Fruit fly (Drosophila melanogaster) whole organism, embryonic: Measurements from ENCODE around the gene Hap40.
A peak's percentile ranks its signal among the peaks of the same experiment; 100 is the strongest.

Experiments
- Adf1 ChIP-seq: fragments of 200-800 bp; sonication (Bioruptor generic); IDR thresholded peaks from 2 replicates; pipeline ENCODE4 v1.3.6; 2022; ENCODE audit warnings: missing biosample characterization, missing genetic modification characterization
- Antp ChIP-seq: fragments of 200-800 bp; sonication (Bioruptor generic); optimal IDR thresholded peaks from 3 replicates; lab custom pipeline; 2016; ENCODE audit warnings: missing biosample characterization, missing genetic modification characterization
- Bteb2 ChIP-seq: fragments of 200-800 bp; sonication (Bioruptor generic); optimal IDR thresholded peaks from 2 replicates; lab custom pipeline; 2016; ENCODE audit warnings: missing biosample characterization, missing genetic modification characterization
- CG10431 ChIP-seq: fragments of 200-800 bp; sonication (Bioruptor generic); optimal IDR thresholded peaks from 3 replicates; lab custom pipeline; 2018; ENCODE audit warnings: missing biosample characterization, mild to moderate bottlenecking, missing genetic modification characterization
- CG11695 ChIP-seq: fragments of 200-800 bp; sonication (Bioruptor generic); IDR thresholded peaks from 3 replicates; pipeline ENCODE4 v1.3.6; 2022; ENCODE audit warnings: missing biosample characterization, missing genetic modification characterization
- CG11696 ChIP-seq: fragments of 200-800 bp; sonication (Bioruptor generic); IDR thresholded peaks from 2 replicates; pipeline ENCODE4 v1.3.6; 2022; ENCODE audit warnings: missing biosample characterization, missing genetic modification characterization
- CG13624 ChIP-seq: fragments of 200-800 bp; sonication (Bioruptor generic); optimal IDR thresholded peaks from 2 replicates; lab custom pipeline; 2016; ENCODE audit warnings: missing biosample characterization, missing genetic modification characterization
- CG31365 ChIP-seq: fragments of 200-800 bp; sonication (Bioruptor generic); optimal IDR thresholded peaks from 2 replicates; lab custom pipeline; 2018; ENCODE audit warnings: missing biosample characterization, mild to moderate bottlenecking, missing genetic modification characterization
- CG43689 ChIP-seq: fragments of 200-800 bp; sonication (Bioruptor generic); IDR thresholded peaks from 2 replicates; pipeline ENCODE4 v1.3.6; 2022; ENCODE audit warnings: missing biosample characterization, missing genetic modification characterization
- CG7745 ChIP-seq: fragments of 200-800 bp; sonication (Bioruptor generic); optimal IDR thresholded peaks from 2 replicates; lab custom pipeline; 2018; ENCODE audit warnings: missing biosample characterization, mild to moderate bottlenecking, missing genetic modification characterization, moderate library complexity
- CG7987 ChIP-seq: fragments of 200-800 bp; sonication (Bioruptor generic); optimal IDR thresholded peaks from 2 replicates; lab custom pipeline; 2018; ENCODE audit warnings: missing biosample characterization, mild to moderate bottlenecking, missing genetic modification characterization, moderate library complexity
- CG8281 ChIP-seq: fragments of 200-800 bp; sonication (Bioruptor generic); optimal IDR thresholded peaks from 2 replicates; lab custom pipeline; 2018; ENCODE audit warnings: missing biosample characterization, mild to moderate bottlenecking, missing genetic modification characterization, moderate library complexity
- CG8478 ChIP-seq: fragments of >200 bp; optimal IDR thresholded peaks from 2 replicates; lab custom pipeline; 2018
- CG8924 ChIP-seq: fragments of 200-800 bp; optimal IDR thresholded peaks from 3 replicates; lab custom pipeline; 2019; ENCODE audit warnings: missing biosample characterization, mild to moderate bottlenecking, missing genetic modification characterization, moderate library complexity
- CG9215 ChIP-seq: fragments of 200-800 bp; sonication (Bioruptor generic); IDR thresholded peaks from 2 replicates; pipeline ENCODE4 v1.3.6; 2022; ENCODE audit warnings: missing biosample characterization, missing genetic modification characterization
- CG9727 ChIP-seq: fragments of 200-800 bp; sonication (Bioruptor generic); optimal IDR thresholded peaks from 3 replicates; lab custom pipeline; 2017; ENCODE audit warnings: missing biosample characterization, mild to moderate bottlenecking, missing genetic modification characterization
- CG9876 ChIP-seq: fragments of 200-800 bp; sonication (Bioruptor generic); optimal IDR thresholded peaks from 2 replicates; lab custom pipeline; 2016; ENCODE audit warnings: missing biosample characterization, missing genetic modification characterization
- CkIIα-i1 ChIP-seq: fragments of 200-800 bp; sonication (Bioruptor generic); IDR thresholded peaks from 2 replicates; pipeline ENCODE4 v1.3.6; 2022; ENCODE audit warnings: missing biosample characterization, missing genetic modification characterization
- Deaf1 ChIP-seq: fragments of 200-800 bp; optimal IDR thresholded peaks from 3 replicates; lab custom pipeline; 2019; ENCODE audit warnings: missing biosample characterization, mild to moderate bottlenecking, missing genetic modification characterization, moderate library complexity
- Dfd ChIP-seq, 2 experiments: fragments of >200 bp; optimal IDR thresholded peaks; 2 replicates each; lab custom pipeline; 2017; ENCODE audit warnings: missing biosample characterization in 2 of 2, missing genetic modification characterization in 2 of 2
- Elba2 ChIP-seq: fragments of 200-800 bp; sonication (Bioruptor generic); optimal IDR thresholded peaks from 3 replicates; lab custom pipeline; 2016; ENCODE audit warnings: missing biosample characterization, missing genetic modification characterization
- HLH4C ChIP-seq: fragments of 200-800 bp; sonication (Bioruptor generic); IDR thresholded peaks from 3 replicates; pipeline ENCODE4 v1.3.6; 2022; ENCODE audit warnings: missing biosample characterization, missing genetic modification characterization; ENCODE audit not compliant: partially characterized antibody
- HmgD ChIP-seq: fragments of 200-800 bp; sonication (Bioruptor generic); optimal IDR thresholded peaks from 3 replicates; lab custom pipeline; 2016; ENCODE audit warnings: missing biosample characterization, missing genetic modification characterization
- Pdp1 ChIP-seq, 2 experiments: fragments of 200-800 bp; sonication (Bioruptor generic); optimal IDR thresholded peaks; 3 replicates each; lab custom pipeline; 2016; ENCODE audit warnings: missing biosample characterization in 2 of 2, missing genetic modification characterization in 2 of 2, mild to moderate bottlenecking in 1 of 2, moderate library complexity in 1 of 2
- al ChIP-seq: fragments of 200-800 bp; sonication (Bioruptor generic); IDR thresholded peaks from 2 replicates; pipeline ENCODE4 v1.3.6; 2022; ENCODE audit warnings: missing biosample characterization, missing genetic modification characterization
- btn ChIP-seq: fragments of 200-800 bp; sonication (Bioruptor generic); optimal IDR thresholded peaks from 2 replicates; lab custom pipeline; 2016; ENCODE audit warnings: missing biosample characterization, missing genetic modification characterization
- caup ChIP-seq: fragments of 200-800 bp; sonication (Bioruptor generic); optimal IDR thresholded peaks from 3 replicates; lab custom pipeline; 2017; ENCODE audit warnings: missing biosample characterization, mild to moderate bottlenecking, missing genetic modification characterization, moderate library complexity; ENCODE audit not compliant: severe bottlenecking
- chm ChIP-seq: fragments of 200-800 bp; sonication (Bioruptor generic); IDR thresholded peaks from 2 replicates; pipeline ENCODE4 v1.3.6; 2022; ENCODE audit warnings: missing biosample characterization, missing genetic modification characterization
- cwo ChIP-seq: fragments of 200-800 bp; sonication (Bioruptor generic); optimal IDR thresholded peaks from 3 replicates; lab custom pipeline; 2017; ENCODE audit warnings: missing biosample characterization, missing genetic modification characterization, mild to moderate bottlenecking, moderate library complexity, missing genetic modification reagents
- exex ChIP-seq: fragments of 200-800 bp; sonication (Bioruptor generic); optimal IDR thresholded peaks from 4 replicates; lab custom pipeline; 2018; ENCODE audit warnings: missing biosample characterization, mild to moderate bottlenecking, missing genetic modification characterization, moderate library complexity
- gce ChIP-seq: fragments of 200-800 bp; sonication (Bioruptor generic); IDR thresholded peaks from 3 replicates; pipeline ENCODE4 v1.3.6; 2022; ENCODE audit warnings: missing biosample characterization, missing genetic modification characterization
- gcm ChIP-seq: fragments of 200-800 bp; sonication (Bioruptor generic); optimal IDR thresholded peaks from 2 replicates; lab custom pipeline; 2019; ENCODE audit warnings: missing biosample characterization, mild to moderate bottlenecking, missing genetic modification characterization, moderate library complexity
- gt ChIP-seq: fragments of 200-800 bp; sonication (Bioruptor generic); IDR thresholded peaks from 2 replicates; pipeline ENCODE4 v1.3.6; 2022; ENCODE audit warnings: missing biosample characterization, missing genetic modification characterization
- h ChIP-seq: fragments of >200 bp; optimal IDR thresholded peaks from 2 replicates; lab custom pipeline; 2017
- ham ChIP-seq: fragments of 200-800 bp; sonication (Bioruptor generic); IDR thresholded peaks from 2 replicates; pipeline ENCODE4 v1.3.6; 2022; ENCODE audit warnings: missing biosample characterization, missing genetic modification characterization
- klu ChIP-seq: fragments of 200-800 bp; sonication (Bioruptor generic); IDR thresholded peaks from 2 replicates; pipeline ENCODE4 v1.3.6; 2022; ENCODE audit warnings: missing biosample characterization, missing genetic modification characterization
- lab ChIP-seq: fragments of 200-800 bp; sonication (Bioruptor generic); optimal IDR thresholded peaks from 3 replicates; lab custom pipeline; 2017; ENCODE audit warnings: missing biosample characterization, missing genetic modification characterization, mild to moderate bottlenecking, moderate library complexity, missing genetic modification reagents
- mirr ChIP-seq: fragments of 200-800 bp; sonication (Bioruptor generic); optimal IDR thresholded peaks from 3 replicates; lab custom pipeline; 2018; ENCODE audit warnings: missing biosample characterization, mild to moderate bottlenecking, missing genetic modification characterization
- nom ChIP-seq: fragments of 200-800 bp; sonication (Bioruptor generic); optimal IDR thresholded peaks from 2 replicates; lab custom pipeline; 2017; ENCODE audit warnings: missing biosample characterization, missing genetic modification characterization, mild to moderate bottlenecking, moderate library complexity, missing genetic modification reagents
- phol ChIP-seq: fragments of 200-800 bp; sonication (Bioruptor generic); optimal IDR thresholded peaks from 3 replicates; lab custom pipeline; 2018; ENCODE audit warnings: missing biosample characterization, mild to moderate bottlenecking, missing genetic modification characterization, moderate library complexity
- prd ChIP-seq, 3 experiments: fragments of >200 bp in 2 of 3; fragments of 200-800 bp in 1 of 3; sonication (Bioruptor generic) in 1 of 3; optimal IDR thresholded peaks in 2 of 3; IDR thresholded peaks in 1 of 3; 2 replicates in 2 of 3; 3 replicates in 1 of 3; pipeline versions ENCODE4 v1.3.6 to Lab custom; 2017 to 2022; ENCODE audit warnings: missing biosample characterization in 1 of 3, missing genetic modification characterization in 1 of 3
- repo ChIP-seq: fragments of 200-800 bp; sonication (Bioruptor generic); optimal IDR thresholded peaks from 2 replicates; lab custom pipeline; 2016; ENCODE audit warnings: missing biosample characterization, missing genetic modification characterization
- run ChIP-seq: fragments of 200-800 bp; sonication (Bioruptor generic); optimal IDR thresholded peaks from 3 replicates; lab custom pipeline; 2018; ENCODE audit warnings: missing biosample characterization, mild to moderate bottlenecking, missing genetic modification characterization
- sens ChIP-seq: fragments of 200-800 bp; sonication (Bioruptor generic); peaks from one replicate; lab custom pipeline; 2016; ENCODE audit warnings: missing biosample characterization, missing genetic modification characterization
- sqz ChIP-seq: fragments of 200-800 bp; sonication (Bioruptor generic); optimal IDR thresholded peaks from 3 replicates; lab custom pipeline; 2018; ENCODE audit warnings: missing biosample characterization, mild to moderate bottlenecking, missing genetic modification characterization
- tna ChIP-seq: fragments of 200-800 bp; sonication (Bioruptor generic); IDR thresholded peaks from 2 replicates; pipeline ENCODE4 v1.3.6; 2022; ENCODE audit warnings: missing biosample characterization, missing genetic modification characterization; ENCODE audit not compliant: partially characterized antibody
- toy ChIP-seq: fragments of 200-800 bp; sonication (Bioruptor generic); IDR thresholded peaks from 2 replicates; pipeline ENCODE4 v1.3.6; 2022; ENCODE audit warnings: missing biosample characterization, missing genetic modification characterization
- trh ChIP-seq: fragments of 200-800 bp; sonication (Bioruptor generic); optimal IDR thresholded peaks from 2 replicates; lab custom pipeline; 2016; ENCODE audit warnings: missing biosample characterization, missing genetic modification characterization
- tup ChIP-seq: fragments of 200-800 bp; sonication (Bioruptor generic); optimal IDR thresholded peaks from 2 replicates; lab custom pipeline; 2016; ENCODE audit warnings: missing biosample characterization, mild to moderate bottlenecking, missing genetic modification characterization, moderate library complexity
- zen ChIP-seq: fragments of 200-800 bp; sonication (Bioruptor generic); optimal IDR thresholded peaks from 3 replicates; lab custom pipeline; 2018; ENCODE audit warnings: missing biosample characterization, mild to moderate bottlenecking, missing genetic modification characterization, moderate library complexity

Hap40 gene

DNA sequence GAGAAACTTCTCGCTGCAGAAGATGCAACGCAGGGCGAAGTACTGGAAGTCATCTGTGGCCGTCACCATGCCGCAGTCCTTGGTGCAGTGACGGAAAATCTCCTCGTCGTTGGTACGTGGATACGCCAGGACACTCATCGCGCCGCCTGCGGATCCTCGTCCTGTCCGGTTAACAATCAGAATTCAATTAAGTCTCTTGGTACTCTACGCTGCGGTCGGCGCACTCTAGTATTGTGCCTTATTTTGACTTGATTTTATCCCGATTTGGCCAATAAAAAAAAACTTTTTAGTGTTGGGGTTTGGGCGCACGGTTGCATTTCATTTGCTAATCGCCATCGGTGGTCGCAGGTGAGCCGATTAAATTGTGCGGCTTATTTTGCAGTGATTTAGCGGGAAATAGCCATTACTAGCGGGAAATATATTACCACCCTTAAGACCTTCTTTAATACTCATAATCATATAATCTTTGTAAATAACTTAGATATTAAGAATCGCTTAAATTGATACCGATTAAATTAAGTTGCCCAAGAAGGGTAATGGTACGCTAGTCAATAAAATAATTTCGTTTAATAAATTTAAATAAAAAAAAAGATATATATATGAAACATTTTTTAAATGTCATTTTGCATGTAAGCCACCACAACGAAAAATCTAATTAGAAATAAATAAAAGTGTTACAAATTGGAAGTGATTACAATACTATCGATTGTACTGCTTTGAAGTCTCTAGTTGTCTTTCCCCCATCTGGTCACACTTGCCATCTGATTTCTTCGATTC lies 42.2 kb downstream of the Hap40 start, which contains the start of the genes CG8944 and CCT6 (continued):
- TF ChIP-seq CG9215 (GFP tag; lab: Robert Waterston, UW) (0 out of 2 replicates have a peak, but pooled peaks have one; percentile 31), tna (no peak), toy (GFP tag; lab: Robert Waterston, UW) (no peak), CG9727 (GFP tag; lab: Kevin White, UChicago) (no peak), CkIIα-i1 (GFP tag; lab: Robert Waterston, UW) (no peak), Bteb2 (GFP tag; lab: Kevin White, UChicago) (no peak), Antp (GFP tag; lab: Kevin White, UChicago) (no peak), CG11696 (GFP tag; lab: Robert Waterston, UW) (no peak), h (lab: Kevin White, UChicago) (no peak), HmgD (no peak), nom (no peak), Deaf1 (no peak), al (GFP tag; lab: Robert Waterston, UW) (no peak), CG10431 (GFP tag; lab: Kevin White, UChicago) (no peak), CG7987 (no peak), CG8478 (lab: Kevin White, UChicago) (no peak), klu (GFP tag; lab: Robert Waterston, UW) (no peak), CG31365 (tag; lab: Kevin White, UChicago) (no peak), gce (GFP tag; lab: Robert Waterston, UW) (no peak), run (no peak), Adf1 (GFP tag; lab: Robert Waterston, UW) (no peak), CG13624 (no peak), phol (tag; lab: Kevin White, UChicago) (peak; percentile 36), CG8281 (tag; lab: Kevin White, UChicago) (no peak), trh (GFP tag; lab: Kevin White, UChicago) (no peak), CG9876 (GFP tag; lab: Kevin White, UChicago) (no peak), CG7745 (tag; lab: Kevin White, UChicago) (no peak), mirr (GFP tag; lab: Kevin White, UChicago) (no peak), sqz (GFP tag; lab: Kevin White, UChicago) (no peak), btn (no peak), HLH4C (GFP tag; lab: Robert Waterston, UW) (peak; percentile 50; the same call in 1 of the 3 replicates), Elba2 (no peak), lab (no peak), prd (optimal IDR thresholded peaks at IDR 0.05; lab: Kevin White, UChicago) (no peak), prd (GFP tag; IDR thresholded peaks at IDR 0.05; lab: Robert Waterston, UW) (no peak; the same call in 2 of the 3 replicates), chm (GFP tag; lab: Robert Waterston, UW) (no peak), caup (GFP tag; lab: Kevin White, UChicago) (no peak), Dfd (GFP tag; optimal IDR thresholded peaks at IDR 0.05; lab: Kevin White, UChicago) (no peak), CG11695 (GFP tag; lab: Robert Waterston, UW) (no peak), repo (no peak), cwo (GFP tag; lab: Kevin White, UChicago) (no peak), gcm (GFP tag; lab: Kevin White, UChicago) (no peak), sens (GFP tag; lab: Kevin White, UChicago) (peak; percentile 64), exex (tag; lab: Kevin White, UChicago) (no peak), ham (no peak), CG43689 (GFP tag; lab: Robert Waterston, UW) (no peak), CG8924 (tag; lab: Kevin White, UChicago) (no peak), zen (tag; lab: Kevin White, UChicago) (no peak), gt (GFP tag; lab: Robert Waterston, UW) (no peak), tup (GFP tag; lab: Kevin White, UChicago) (no peak), Pdp1 (GFP tag; optimal IDR thresholded peaks at IDR 0.05; lab: Kevin White, UChicago) (no peak)
